Fruit fly (Drosophila melanogaster) whole organism, embryonic: ENCODE data around the gene CG17593.

Source experiments
- ATbp ChIP-seq: fragments of 200-800 bp; sonication (Bioruptor generic); optimal IDR thresholded peaks from 2 replicates; lab custom pipeline; 2017; ENCODE audit warnings: missing biosample characterization, mild to moderate bottlenecking, missing genetic modification characterization, missing genetic modification reagents
- Awh ChIP-seq: fragments of 200-800 bp; sonication (Bioruptor generic); IDR thresholded peaks from 2 replicates; pipeline ENCODE4, ENCODE4 v1.3.6; 2022; ENCODE audit warnings: missing biosample characterization, missing genetic modification characterization
- CG10274 ChIP-seq: fragments of 200-800 bp; sonication (Bioruptor generic); optimal IDR thresholded peaks from 3 replicates; lab custom pipeline; 2017; ENCODE audit warnings: missing biosample characterization, mild to moderate bottlenecking, missing genetic modification characterization
- CG10654 ChIP-seq: fragments of 200-800 bp; sonication (Bioruptor generic); optimal IDR thresholded peaks from 2 replicates; lab custom pipeline; 2016; ENCODE audit warnings: missing biosample characterization, missing genetic modification characterization
- CG11247 ChIP-seq: fragments of 200-800 bp; sonication (Bioruptor generic); IDR thresholded peaks from 2 replicates; pipeline ENCODE4 v1.3.6; 2022; ENCODE audit warnings: missing biosample characterization, missing genetic modification characterization
- CG11695 ChIP-seq: fragments of 200-800 bp; sonication (Bioruptor generic); IDR thresholded peaks from 3 replicates; pipeline ENCODE4 v1.3.6; 2022; ENCODE audit warnings: missing biosample characterization, missing genetic modification characterization
- CG12391 ChIP-seq: fragments of 200-800 bp; sonication (Bioruptor generic); optimal IDR thresholded peaks from 3 replicates; lab custom pipeline; 2018; ENCODE audit warnings: missing biosample characterization, mild to moderate bottlenecking, missing genetic modification characterization, moderate library complexity
- CG15514 ChIP-seq: fragments of 200-800 bp; sonication (Bioruptor generic); optimal IDR thresholded peaks from 3 replicates; lab custom pipeline; 2017; ENCODE audit warnings: missing biosample characterization, missing genetic modification characterization, mild to moderate bottlenecking, moderate library complexity, missing genetic modification reagents
- CG17361 ChIP-seq: fragments of 200-800 bp; sonication (Bioruptor generic); IDR thresholded peaks from 3 replicates; pipeline ENCODE4 v1.3.6; 2022; ENCODE audit warnings: missing biosample characterization, missing genetic modification characterization
- CG1792 ChIP-seq: fragments of 200-800 bp; sonication (Bioruptor generic); optimal IDR thresholded peaks from 2 replicates; lab custom pipeline; 2016; ENCODE audit warnings: missing biosample characterization, missing genetic modification characterization
- CG2199 ChIP-seq: fragments of 200-800 bp; sonication (Bioruptor generic); IDR thresholded peaks from 3 replicates; pipeline ENCODE4 v1.3.6; 2022; ENCODE audit warnings: missing biosample characterization, missing genetic modification characterization
- CG2889 ChIP-seq: fragments of 200-800 bp; sonication (Bioruptor generic); IDR thresholded peaks from 3 replicates; pipeline ENCODE4 v1.3.6; 2022; ENCODE audit warnings: missing biosample characterization, missing genetic modification characterization
- CG31365 ChIP-seq: fragments of 200-800 bp; sonication (Bioruptor generic); optimal IDR thresholded peaks from 2 replicates; lab custom pipeline; 2018; ENCODE audit warnings: missing biosample characterization, mild to moderate bottlenecking, missing genetic modification characterization
- CG3281 ChIP-seq: fragments of 200-800 bp; sonication (Bioruptor generic); optimal IDR thresholded peaks from 3 replicates; lab custom pipeline; 2017; ENCODE audit warnings: missing biosample characterization, mild to moderate bottlenecking, missing genetic modification characterization
- CG4360 ChIP-seq: fragments of 200-800 bp; sonication (Bioruptor generic); IDR thresholded peaks from 2 replicates; pipeline ENCODE4 v1.3.6; 2022; ENCODE audit warnings: missing biosample characterization, missing genetic modification characterization
- CG4404 ChIP-seq: fragments of 200-800 bp; sonication (Bioruptor generic); IDR thresholded peaks from 2 replicates; pipeline ENCODE4 v1.3.6; 2022; ENCODE audit warnings: missing biosample characterization, missing genetic modification characterization
- CG6683 ChIP-seq: fragments of 200-800 bp; sonication (Bioruptor generic); optimal IDR thresholded peaks from 2 replicates; lab custom pipeline; 2017; ENCODE audit warnings: missing biosample characterization, mild to moderate bottlenecking, missing genetic modification characterization, missing genetic modification reagents
- CG6813 ChIP-seq: fragments of 200-800 bp; sonication (Bioruptor generic); optimal IDR thresholded peaks from 2 replicates; lab custom pipeline; 2017; ENCODE audit warnings: missing biosample characterization, missing genetic modification characterization, mild to moderate bottlenecking, moderate library complexity, missing genetic modification reagents
- CG8290 ChIP-seq, 3 experiments: fragments of 200-800 bp; sonication (Bioruptor generic); optimal IDR thresholded peaks; 2 replicates each; lab custom pipeline; 2016 to 2019; ENCODE audit warnings: missing biosample characterization in 3 of 3, missing genetic modification characterization in 3 of 3, mild to moderate bottlenecking in 2 of 3, moderate library complexity in 1 of 3
- D ChIP-seq, 2 experiments: fragments of 200-800 bp in 1 of 2; fragments of >200 bp in 1 of 2; sonication (Bioruptor generic) in 1 of 2; optimal IDR thresholded peaks; 2 replicates in 1 of 2; 3 replicates in 1 of 2; lab custom pipeline; 2017; ENCODE audit warnings: mild to moderate bottlenecking in 1 of 2, missing biosample characterization in 1 of 2, missing genetic modification characterization in 1 of 2, missing genetic modification reagents in 1 of 2
- Drgx ChIP-seq: fragments of 200-800 bp; sonication (Bioruptor generic); IDR thresholded peaks from 2 replicates; pipeline ENCODE4 v1.3.6; 2022; ENCODE audit warnings: missing biosample characterization, missing genetic modification characterization
- Fer1 ChIP-seq: fragments of 200-800 bp; sonication (Bioruptor generic); optimal IDR thresholded peaks from 2 replicates; lab custom pipeline; 2017; ENCODE audit warnings: missing biosample characterization, mild to moderate bottlenecking, missing genetic modification characterization
- Gug ChIP-seq: fragments of 200-800 bp; sonication (Bioruptor generic); IDR thresholded peaks from 4 replicates; pipeline ENCODE4 v1.3.6; 2022; ENCODE audit warnings: missing biosample characterization, missing genetic modification characterization
- Lpt ChIP-seq: fragments of >200 bp; optimal IDR thresholded peaks from 2 replicates; lab custom pipeline; 2018; ENCODE audit warnings: missing biosample characterization, missing genetic modification characterization
- NFAT ChIP-seq: fragments of 200-800 bp; sonication (Bioruptor generic); IDR thresholded peaks from 2 replicates; pipeline ENCODE4 v1.3.6; 2022; ENCODE audit warnings: missing biosample characterization, missing genetic modification characterization
- Optix ChIP-seq: fragments of 200-800 bp; sonication (Bioruptor generic); IDR thresholded peaks from 3 replicates; pipeline ENCODE4 v1.3.6; 2022; ENCODE audit warnings: missing biosample characterization, missing genetic modification characterization
- Rx ChIP-seq: fragments of 200-800 bp; sonication (Bioruptor generic); IDR thresholded peaks from 2 replicates; pipeline ENCODE4 v1.3.6; 2022; ENCODE audit warnings: missing biosample characterization, missing genetic modification characterization
- Taf1 ChIP-seq: fragments of 200-800 bp; sonication (Bioruptor generic); IDR thresholded peaks from 2 replicates; pipeline ENCODE4 v1.3.6; 2022; ENCODE audit warnings: missing biosample characterization, missing genetic modification characterization
- Usf ChIP-seq: fragments of 200-800 bp; sonication (Bioruptor generic); optimal IDR thresholded peaks from 2 replicates; lab custom pipeline; 2017; ENCODE audit warnings: missing genotype, missing biosample characterization, missing genetic modification characterization
- ac ChIP-seq: fragments of 200-800 bp; sonication (Bioruptor generic); optimal IDR thresholded peaks from 3 replicates; lab custom pipeline; 2017; ENCODE audit warnings: missing biosample characterization, mild to moderate bottlenecking, missing genetic modification characterization
- aop ChIP-seq: fragments of 200-800 bp; sonication (Bioruptor generic); IDR thresholded peaks from 2 replicates; pipeline ENCODE4 v1.3.6; 2022; ENCODE audit warnings: missing biosample characterization, missing genetic modification characterization
- corto ChIP-seq: fragments of 200-800 bp; sonication (Bioruptor generic); optimal IDR thresholded peaks from 2 replicates; lab custom pipeline; 2016; ENCODE audit warnings: missing biosample characterization, mild to moderate bottlenecking, missing genetic modification characterization, moderate library complexity
- dan ChIP-seq: fragments of 200-800 bp; sonication (Bioruptor generic); IDR thresholded peaks from 2 replicates; pipeline ENCODE4 v1.3.6; 2022; ENCODE audit warnings: missing biosample characterization, missing genetic modification characterization
- danr ChIP-seq: fragments of 200-800 bp; sonication (Bioruptor generic); IDR thresholded peaks from 2 replicates; pipeline ENCODE4 v1.3.6; 2022; ENCODE audit warnings: missing biosample characterization, missing genetic modification characterization
- dpn ChIP-seq, 2 experiments: fragments of 200-800 bp; sonication (Bioruptor generic); optimal IDR thresholded peaks; 3 replicates each; lab custom pipeline; 2016; ENCODE audit warnings: missing biosample characterization in 2 of 2, missing genetic modification characterization in 2 of 2
- emc ChIP-seq: fragments of 200-800 bp; sonication (Bioruptor generic); optimal IDR thresholded peaks from 2 replicates; lab custom pipeline; 2016; ENCODE audit warnings: missing biosample characterization, missing genetic modification characterization
- gt ChIP-seq: fragments of 200-800 bp; sonication (Bioruptor generic); IDR thresholded peaks from 2 replicates; pipeline ENCODE4 v1.3.6; 2022; ENCODE audit warnings: missing biosample characterization, missing genetic modification characterization
- ham ChIP-seq: fragments of 200-800 bp; sonication (Bioruptor generic); IDR thresholded peaks from 2 replicates; pipeline ENCODE4 v1.3.6; 2022; ENCODE audit warnings: missing biosample characterization, missing genetic modification characterization
- hbn ChIP-seq: fragments of 200-800 bp; sonication (Bioruptor generic); IDR thresholded peaks from 2 replicates; pipeline ENCODE4 v1.3.6; 2022; ENCODE audit warnings: missing biosample characterization, missing genetic modification characterization; ENCODE audit not compliant: partially characterized antibody
- lola ChIP-seq, 3 experiments: fragments of >200 bp in 2 of 3; fragments of 200-800 bp in 1 of 3; sonication (Bioruptor generic) in 1 of 3; optimal IDR thresholded peaks; 2 replicates each; lab custom pipeline; 2017 to 2019; ENCODE audit warnings: missing biosample characterization in 3 of 3, missing genetic modification characterization in 3 of 3, mild to moderate bottlenecking in 1 of 3, moderate library complexity in 1 of 3
- odd ChIP-seq: fragments of 200-800 bp; sonication (Bioruptor generic); optimal IDR thresholded peaks from 2 replicates; lab custom pipeline; 2017; ENCODE audit warnings: missing biosample characterization, mild to moderate bottlenecking, missing genetic modification characterization
- otp ChIP-seq: fragments of 200-800 bp; sonication (Bioruptor generic); IDR thresholded peaks from 3 replicates; pipeline ENCODE4, ENCODE4 v1.3.6; 2022; ENCODE audit warnings: missing biosample characterization, missing genetic modification characterization
- psq ChIP-seq: fragments of 200-800 bp; sonication (Bioruptor generic); optimal IDR thresholded peaks from 2 replicates; lab custom pipeline; 2017; ENCODE audit warnings: missing biosample characterization, missing genetic modification characterization
- slbo ChIP-seq: fragments of 200-800 bp; sonication (Bioruptor generic); IDR thresholded peaks from 2 replicates; pipeline ENCODE4 v1.3.6; 2022; ENCODE audit warnings: missing biosample characterization, missing genetic modification characterization
- slp2 ChIP-seq: fragments of 200-800 bp; sonication (Bioruptor generic); optimal IDR thresholded peaks from 2 replicates; lab custom pipeline; 2016; ENCODE audit warnings: missing biosample characterization, missing genetic modification characterization
- sqz ChIP-seq: fragments of 200-800 bp; sonication (Bioruptor generic); optimal IDR thresholded peaks from 3 replicates; lab custom pipeline; 2018; ENCODE audit warnings: missing biosample characterization, mild to moderate bottlenecking, missing genetic modification characterization
- unpg ChIP-seq: fragments of 200-800 bp; sonication (Bioruptor generic); optimal IDR thresholded peaks from 3 replicates; lab custom pipeline; 2018; ENCODE audit warnings: missing biosample characterization, mild to moderate bottlenecking, missing genetic modification characterization, moderate library complexity

CG17593 gene

DNA sequence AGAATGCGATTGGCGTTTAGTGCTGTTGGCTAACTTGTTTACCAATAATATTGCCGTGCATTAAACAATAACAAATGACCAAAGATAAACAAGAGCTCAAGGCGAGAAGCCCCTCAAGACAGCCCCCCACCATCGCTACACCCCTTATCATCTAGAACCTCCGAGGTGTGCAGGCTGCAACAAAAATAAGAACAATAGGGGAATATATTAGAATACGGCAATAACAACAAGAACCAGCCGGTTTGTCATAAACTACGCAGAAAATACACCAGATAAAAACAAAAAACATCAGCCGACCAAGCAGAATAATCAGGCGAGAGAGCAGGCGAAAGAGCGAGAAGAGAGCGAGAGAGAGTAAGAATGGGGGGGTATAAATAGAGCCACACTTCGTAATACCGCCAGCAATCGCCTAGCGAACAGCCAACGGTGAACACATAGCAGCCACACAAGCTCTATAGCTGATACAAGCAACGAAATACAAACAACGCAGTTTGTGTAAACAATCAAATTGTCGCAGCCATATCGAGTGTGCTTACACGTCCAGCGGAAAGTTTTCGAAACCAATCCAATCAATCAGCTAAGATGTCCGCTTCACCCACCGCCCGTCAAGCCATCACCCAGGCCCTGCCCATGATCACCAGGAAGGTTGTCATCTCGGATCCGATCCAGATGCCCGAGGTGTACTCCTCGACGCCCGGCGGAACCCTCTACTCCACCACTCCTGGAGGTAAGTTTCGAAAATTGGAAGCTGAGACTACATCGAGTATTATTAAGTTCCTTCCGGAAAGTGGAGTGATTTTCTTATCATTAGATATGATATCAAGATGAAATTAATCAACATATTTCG, 36.4 kb upstream of the CG17593 start, which contains the start of gene Thor (continued):
- TF ChIP-seq sqz (peak; percentile 83), CG1792 (GFP tag; lab: Kevin White, UChicago) (peak; percentile 51), dan (GFP tag; lab: Robert Waterston, UW) (no peak), Lpt (GFP tag; lab: Kevin White, UChicago) (no peak), psq (GFP tag; lab: Kevin White, UChicago) (peak; percentile 41), CG6683 (GFP tag; lab: Kevin White, UChicago) (peak; percentile 51), corto (GFP tag; lab: Kevin White, UChicago) (no peak), gt (no peak; the same call in 1 of the 2 replicates), dpn (GFP tag; optimal IDR thresholded peaks at IDR 0.05; lab: Kevin White, UChicago) (peak; percentile 36 to 74), Usf (GFP tag; lab: Kevin White, UChicago) (no peak), Gug (GFP tag; lab: Robert Waterston, UW) (no peak), danr (GFP tag; lab: Robert Waterston, UW) (peak; percentile 65; the same call in 1 of the 2 replicates), CG4360 (peak; percentile 79), Awh (GFP tag; lab: Robert Waterston, UW) (peak; percentile 87), ham (no peak; the same call in 1 of the 2 replicates), CG15514 (GFP tag; lab: Kevin White, UChicago) (peak; percentile 61), Optix (GFP tag; lab: Robert Waterston, UW) (0 out of 3 replicates have a peak, but pooled peaks have one; percentile 36), CG4404 (GFP tag; lab: Robert Waterston, UW) (no peak), CG17361 (GFP tag; lab: Robert Waterston, UW) (0 out of 3 replicates have a peak, but pooled peaks have one; percentile 24), D (optimal IDR thresholded peaks at IDR 0.05; lab: Kevin White, UChicago) (peak; percentile 57), D (GFP tag; optimal IDR thresholded peaks at IDR 0.05; lab: Kevin White, UChicago) (peak; percentile 3), CG6813 (GFP tag; lab: Kevin White, UChicago) (peak; percentile 76), CG2199 (GFP tag; lab: Robert Waterston, UW) (peak; percentile 88), ac (GFP tag; lab: Kevin White, UChicago) (peak; percentile 56), Drgx (GFP tag; lab: Robert Waterston, UW) (peak; percentile 67), CG31365 (tag; lab: Kevin White, UChicago) (peak; percentile 46), NFAT (GFP tag; lab: Robert Waterston, UW) (peak; percentile 96), CG11695 (peak; percentile 57; the same call in 1 of the 3 replicates), unpg (GFP tag; lab: Kevin White, UChicago) (peak; percentile 55), ATbp (GFP tag; lab: Kevin White, UChicago) (peak; percentile 74), CG3281 (GFP tag; lab: Kevin White, UChicago) (peak; percentile 67), emc (GFP tag; lab: Kevin White, UChicago) (peak; percentile 25), Rx (GFP tag; lab: Robert Waterston, UW) (0 out of 2 replicates have a peak, but pooled peaks have one; percentile 30), otp (GFP tag; lab: Robert Waterston, UW) (peak; percentile 89), CG10274 (GFP tag; lab: Kevin White, UChicago) (peak; percentile 21), CG12391 (tag; lab: Kevin White, UChicago) (peak; percentile 33), Fer1 (peak; percentile 79), lola (GFP tag; optimal IDR thresholded peaks at IDR 0.05; lab: Kevin White, UChicago) (no peak), aop (GFP tag; lab: Robert Waterston, UW) (peak; percentile 81), CG2889 (GFP tag; lab: Robert Waterston, UW) (0 out of 3 replicates have a peak, but pooled peaks have one; percentile 9), slbo (GFP tag; lab: Robert Waterston, UW) (peak; percentile 73), odd (GFP tag; lab: Kevin White, UChicago) (peak; percentile 39), hbn (GFP tag; lab: Robert Waterston, UW) (peak; percentile 47; the same call in 1 of the 2 replicates), CG8290 (GFP tag; optimal IDR thresholded peaks at IDR 0.05; lab: Kevin White, UChicago) (no peak), CG8290 (tag; optimal IDR thresholded peaks at IDR 0.05; lab: Kevin White, UChicago) (peak; percentile 65 to 94), CG10654 (peak; percentile 32), slp2 (GFP tag; lab: Kevin White, UChicago) (peak; percentile 53), Taf1 (GFP tag; lab: Robert Waterston, UW) (0 out of 2 replicates have a peak, but pooled peaks have one; percentile 46), CG11247 (GFP tag; lab: Robert Waterston, UW) (peak; percentile 79)
